Worm (Caenorhabditis elegans) whole organism, late embryonic: ENCODE measurements around the gene fbxa-61.
"Not testable (repeated sequence)": the region's sequence is repeated elsewhere in the genome, so short reads cannot be mapped to it uniquely, and the experiment has no call there.

Experiments used
- C08G9.2 ChIP-seq: sonication (generic microtip); optimal IDR thresholded peaks from 2 replicates; lab custom pipeline; 2016; ENCODE audit warnings: mild to moderate bottlenecking, missing genetic modification characterization, moderate library complexity, missing compliant biosample characterization
- C38D4.7 ChIP-seq: fragments of 200-800 bp; sonication (Bioruptor generic); optimal IDR thresholded peaks from 2 replicates; lab custom pipeline; 2018; ENCODE audit warnings: mild to moderate bottlenecking, missing genetic modification characterization, moderate library complexity, missing compliant biosample characterization
- F13H6.1 ChIP-seq: sonication (generic microtip); optimal IDR thresholded peaks from 2 replicates; lab custom pipeline; 2016; ENCODE audit warnings: missing genetic modification characterization, missing compliant biosample characterization
- Y22D7AL.16 ChIP-seq: sonication (generic microtip); optimal IDR thresholded peaks from 2 replicates; lab custom pipeline; 2016; ENCODE audit warnings: missing genetic modification characterization, missing compliant biosample characterization
- ceh-14 ChIP-seq: sonication (generic microtip); optimal IDR thresholded peaks from 2 replicates; lab custom pipeline; 2016; ENCODE audit warnings: missing genotype, missing genetic modification characterization, missing compliant biosample characterization
- ceh-18 ChIP-seq: sonication (generic microtip); optimal IDR thresholded peaks from 2 replicates; lab custom pipeline; 2016; ENCODE audit warnings: missing genetic modification characterization, missing compliant biosample characterization
- ceh-19 ChIP-seq: fragments of 200-800 bp; sonication (Bioruptor generic); optimal IDR thresholded peaks from 2 replicates; lab custom pipeline; 2018; ENCODE audit warnings: mild to moderate bottlenecking, missing genetic modification characterization, missing compliant biosample characterization
- ceh-30 ChIP-seq: fragments of 150-350 bp; optimal IDR thresholded peaks from 2 replicates; lab custom pipeline; 2014; ENCODE audit warnings: missing biosample characterization, missing genetic modification characterization
- ceh-31 ChIP-seq: sonication (generic microtip); optimal IDR thresholded peaks from 2 replicates; lab custom pipeline; 2016; ENCODE audit warnings: missing genetic modification characterization, missing compliant biosample characterization
- ceh-45 ChIP-seq: fragments of 200-800 bp; sonication (Bioruptor generic); IDR thresholded peaks from 2 replicates; pipeline ENCODE4 v1.3.6; 2022; ENCODE audit warnings: missing genetic modification reagents, missing genetic modification characterization, missing compliant biosample characterization
- dmd-4 ChIP-seq: sonication (generic microtip); optimal IDR thresholded peaks from 2 replicates; lab custom pipeline; 2016; ENCODE audit warnings: borderline replicate concordance, missing genetic modification characterization, missing compliant biosample characterization
- elt-2 ChIP-seq: sonication (generic microtip); optimal IDR thresholded peaks from 2 replicates; lab custom pipeline; 2016; ENCODE audit warnings: missing genetic modification reagents, missing genetic modification characterization, missing compliant biosample characterization
- eyg-1 ChIP-seq: sonication (generic microtip); optimal IDR thresholded peaks from 2 replicates; lab custom pipeline; 2016; ENCODE audit warnings: missing genotype, missing genetic modification characterization, missing compliant biosample characterization
- hlh-8 ChIP-seq: sonication (generic microtip); optimal IDR thresholded peaks from 2 replicates; lab custom pipeline; 2016; ENCODE audit warnings: missing genotype, missing genetic modification characterization, missing compliant biosample characterization
- madf-2 ChIP-seq: sonication (generic microtip); optimal IDR thresholded peaks from 2 replicates; lab custom pipeline; 2017; ENCODE audit warnings: missing genetic modification characterization, missing compliant biosample characterization
- nhr-11 ChIP-seq: fragments of 150-350 bp; optimal IDR thresholded peaks from 2 replicates; lab custom pipeline; 2014; ENCODE audit warnings: missing biosample characterization, missing genetic modification characterization
- nhr-232 ChIP-seq: sonication (generic microtip); optimal IDR thresholded peaks from 2 replicates; lab custom pipeline; 2016; ENCODE audit warnings: missing genetic modification characterization, missing compliant biosample characterization
- pha-2 ChIP-seq: sonication (generic microtip); optimal IDR thresholded peaks from 2 replicates; lab custom pipeline; 2017; ENCODE audit warnings: mild to moderate bottlenecking, missing genetic modification characterization, missing compliant biosample characterization
- sox-4 ChIP-seq: sonication (generic microtip); optimal IDR thresholded peaks from 2 replicates; lab custom pipeline; 2017; ENCODE audit warnings: mild to moderate bottlenecking, missing genetic modification characterization, inconsistent platforms, missing compliant biosample characterization
- syd-9 ChIP-seq: sonication (generic microtip); optimal IDR thresholded peaks from 2 replicates; lab custom pipeline; 2016; ENCODE audit warnings: mild to moderate bottlenecking, missing genetic modification characterization, moderate library complexity, missing compliant biosample characterization
- tbx-2 ChIP-seq: sonication (generic microtip); optimal IDR thresholded peaks from 2 replicates; lab custom pipeline; 2016; ENCODE audit warnings: missing genetic modification characterization, missing compliant biosample characterization
- tbx-7 ChIP-seq: sonication (generic microtip); optimal IDR thresholded peaks from 2 replicates; lab custom pipeline; 2016; ENCODE audit warnings: missing genotype, missing genetic modification characterization, missing compliant biosample characterization
- unc-55 ChIP-seq: sonication (generic microtip); optimal IDR thresholded peaks from 2 replicates; lab custom pipeline; 2017; ENCODE audit warnings: missing biosample characterization, missing genetic modification reagents, missing genetic modification characterization
- zip-5 ChIP-seq: sonication (generic microtip); optimal IDR thresholded peaks from 2 replicates; lab custom pipeline; 2016; ENCODE audit warnings: missing genetic modification characterization, missing compliant biosample characterization

The fbxa-61 gene

ce11 chrIII:1252412-1253207 lies 13.8 kb downstream of the fbxa-61 start:
- peak; percentile 69; the same call in 1 of the 2 replicates for TF ChIP-seq ceh-45 (GFP tag; lab: Robert Waterston, UW)

DNA sequence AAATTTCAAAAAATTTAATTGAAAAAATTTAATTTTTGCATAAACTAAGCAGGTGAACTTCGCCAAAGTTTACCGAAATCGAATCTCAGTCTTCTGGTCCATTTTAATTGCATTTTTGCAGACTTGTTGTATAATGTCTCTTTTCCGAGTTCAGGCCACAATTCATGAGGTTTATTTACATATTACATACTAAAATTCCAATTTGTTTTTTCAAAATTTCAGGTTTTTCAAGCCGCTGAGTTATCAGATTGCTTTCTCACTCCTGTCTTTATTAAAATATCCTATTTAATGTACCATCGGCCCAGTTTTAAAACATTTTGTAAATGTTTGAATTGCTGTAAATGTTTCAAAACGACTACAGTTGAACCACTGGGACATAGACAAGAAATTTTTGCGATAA lies 17.7 kb downstream of the fbxa-61 start, which contains the start of gene fbxa-208:
TSS of gene fbxa-208 (plus strand) at position 301 of the 400 bp plus-strand sequence.
- TF ChIP-seq ceh-30 (tag; lab: Kevin White, UChicago); tbx-7; madf-2 (tag; lab: Kevin White, UChicago): not testable (repeated sequence)

DNA sequence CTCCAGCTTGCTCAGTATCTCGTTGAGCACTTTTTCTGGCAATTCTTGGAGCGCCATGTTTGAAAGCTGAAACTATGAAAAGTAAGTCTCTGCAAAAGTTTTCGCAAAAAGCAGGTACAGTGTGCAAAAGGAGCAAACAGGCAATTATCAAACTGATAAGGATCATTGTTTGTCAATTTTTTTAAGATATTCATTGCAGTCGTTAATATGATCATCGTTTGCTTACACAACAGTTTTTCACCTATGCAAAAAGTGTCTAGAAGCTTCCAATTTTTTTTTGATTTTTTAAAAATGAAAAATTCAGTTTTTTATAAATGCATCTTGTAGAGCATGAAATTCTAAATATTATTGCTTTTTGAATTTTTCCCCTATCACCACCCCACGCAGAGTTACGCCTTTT lies 19.5 kb downstream of the fbxa-61 start, which contains the start of gene fbxa-78:
TSS of gene fbxa-78 (minus strand) at position 101 of the 400 bp plus-strand sequence.
- TF ChIP-seq ceh-14, F13H6.1, dmd-4 (tag; lab: Kevin White, UChicago): not testable (repeated sequence)

DNA sequence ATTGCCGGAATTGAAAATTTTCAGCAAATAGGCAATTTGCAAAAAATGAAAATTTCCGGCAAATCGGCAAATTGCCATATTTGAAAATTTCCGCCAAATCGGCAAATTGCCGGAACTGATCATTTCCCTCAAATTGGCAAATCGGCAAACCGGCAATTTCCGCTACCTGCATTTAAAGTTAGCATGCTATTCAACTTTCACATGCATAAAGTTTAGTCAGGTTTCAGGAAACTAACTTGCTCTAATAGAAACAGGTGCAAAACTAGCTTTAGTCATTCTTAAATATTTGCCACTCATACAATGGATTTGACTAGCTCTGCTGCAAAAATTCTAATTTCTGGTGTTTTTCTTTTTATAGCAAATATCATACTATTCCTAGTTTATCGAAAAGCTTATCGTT lies 24.8 kb downstream of the fbxa-61 start, which contains the start of gene srz-9:
TSS of gene srz-9 (plus strand) at position 301 of the 400 bp plus-strand sequence.
- TF ChIP-seq tbx-7; elt-2 (tag; lab: Kevin White, UChicago); C08G9.2: not testable (repeated sequence)

DNA sequence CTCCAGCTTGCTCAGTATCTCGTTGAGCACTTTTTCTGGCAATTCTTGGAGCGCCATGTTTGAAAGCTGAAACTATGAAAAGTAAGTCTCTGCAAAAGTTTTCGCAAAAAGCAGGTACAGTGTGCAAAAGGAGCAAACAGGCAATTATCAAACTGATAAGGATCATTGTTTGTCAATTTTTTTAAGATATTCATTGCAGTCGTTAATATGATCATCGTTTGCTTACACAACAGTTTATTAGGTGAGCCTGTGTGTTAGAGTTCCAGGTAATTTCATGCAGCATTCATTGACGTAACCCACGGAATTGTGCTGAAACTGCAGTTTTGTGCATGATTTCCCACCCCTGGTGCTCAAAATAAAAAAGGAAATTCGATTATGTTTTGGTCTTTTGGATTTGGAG lies 28.0 kb downstream of the fbxa-61 start, which contains the start of gene fbxa-151:
TSS of gene fbxa-151 (minus strand) at position 101 of the 400 bp plus-strand sequence.
- not testable (repeated sequence) for TF ChIP-seq ceh-19 (GFP tag; lab: Kevin White, UChicago); C08G9.2; sox-4

DNA sequence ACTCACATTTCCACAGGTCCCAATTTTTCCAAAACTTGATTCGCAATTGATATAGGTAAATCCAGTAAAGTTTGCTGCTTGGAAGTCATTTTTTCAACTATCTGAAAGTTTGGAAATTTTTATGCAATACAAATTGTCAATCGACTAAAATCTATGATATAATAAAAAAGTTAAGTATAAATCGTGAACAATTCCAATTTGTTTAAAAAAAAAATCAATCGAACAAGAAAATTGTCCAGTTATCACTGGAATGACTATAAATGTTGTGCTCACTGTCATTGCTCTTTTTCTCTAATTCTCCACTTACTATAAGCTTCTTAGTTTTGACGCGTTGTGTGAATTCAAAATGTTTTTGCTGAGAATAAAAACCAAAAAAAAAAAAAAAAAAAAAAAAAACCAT lies 30.3 kb downstream of the fbxa-61 start, which contains the start of gene fbxa-32:
TSS of gene fbxa-32 (minus strand) at position 101 of the 400 bp plus-strand sequence.
- TF ChIP-seq syd-9 (tag; lab: Kevin White, UChicago) (no peak), nhr-11 (tag; lab: Kevin White, UChicago) (no peak), eyg-1 (no peak), ceh-18 (tag; lab: Kevin White, UChicago) (no peak), pha-2 (tag; lab: Kevin White, UChicago) (no peak), tbx-2 (tag; lab: Kevin White, UChicago) (no peak), zip-5 (no peak), hlh-8 (no peak), madf-2 (tag; lab: Kevin White, UChicago) (no peak), elt-2 (tag; lab: Kevin White, UChicago) (no peak)

DNA sequence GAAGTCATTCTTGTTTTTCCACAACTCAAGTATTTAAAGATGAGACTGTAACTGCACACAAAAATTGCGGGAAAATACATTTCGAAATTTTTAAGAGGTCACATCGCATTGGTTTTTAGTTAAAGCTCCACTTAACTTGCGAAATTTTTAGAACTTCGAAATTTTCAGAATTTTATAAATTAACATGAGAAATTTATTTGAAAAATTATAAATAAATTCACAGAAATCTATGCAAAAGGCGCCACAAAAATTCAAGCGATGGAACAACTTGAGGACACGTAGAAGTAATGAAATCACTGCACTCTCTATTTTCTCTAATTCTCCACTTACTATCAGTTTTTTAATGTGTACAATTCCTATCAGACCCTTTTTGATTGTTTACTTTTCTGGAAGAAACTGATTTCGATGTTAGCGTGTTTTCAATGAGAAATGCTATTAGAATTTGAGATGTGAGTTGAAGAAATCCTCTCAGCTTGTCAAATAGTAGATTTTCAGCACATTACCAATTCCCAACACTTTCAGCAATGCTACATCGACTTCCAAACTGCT lies 32.6 kb downstream of the fbxa-61 start, which contains the start of gene fbxa-31:
TSS of gene fbxa-31 (minus strand) at position 51 of the 549 bp plus-strand sequence.
- TF ChIP-seq nhr-232, result no peak
- TF ChIP-seq Y22D7AL.16 (tag; lab: Kevin White, UChicago), result no peak
- no peak for TF ChIP-seq ceh-45 (GFP tag; lab: Robert Waterston, UW)
- TF ChIP-seq ceh-19 (GFP tag; lab: Kevin White, UChicago), result no peak
- no peak for TF ChIP-seq C38D4.7 (GFP tag; lab: Kevin White, UChicago)
- no peak for TF ChIP-seq unc-55 (GFP tag; lab: Kevin White, UChicago)
- TF ChIP-seq ceh-31 (tag; lab: Kevin White, UChicago), result no peak
